5 fruit fly cellular contexts compared by ENCODE assay signal in the genomic region with DNA sequence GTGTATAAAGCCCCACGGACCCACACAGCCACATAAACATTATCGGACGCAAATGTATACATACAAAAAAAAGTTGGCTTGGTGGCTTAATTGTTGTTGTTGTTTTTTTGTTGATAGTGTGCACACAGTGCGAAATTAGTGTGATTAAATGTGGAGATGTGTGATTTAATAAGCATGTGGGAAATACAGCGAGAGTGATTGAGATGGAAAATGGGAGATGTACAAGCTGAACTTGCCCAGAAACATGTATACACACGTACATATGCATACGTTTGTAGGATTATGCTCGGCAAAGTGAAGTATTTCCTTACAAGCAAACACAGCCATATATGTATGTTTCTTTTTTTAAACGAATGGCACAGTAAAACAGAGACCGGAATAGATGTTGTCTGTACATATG.
TF ChIP-seq lines count a peak whose summit lies in the region.

No protein-coding gene starts in this region.

- TF ChIP-seq CTCF in whole organism, embryonic (GFP tag; optimal IDR thresholded peaks at IDR 0.05; lab: Kevin White, UChicago) = no peak

TF ChIP-seq in whole organism, adult, 20 proteins besides CTCF, POLR2A, EP300 and RAD21:
- TF ChIP-seq Clk (GFP tag; optimal IDR thresholded peaks at IDR 0.05; lab: Kevin White, UChicago) (no peak), CG11617 (GFP tag; optimal IDR thresholded peaks at IDR 0.05; lab: Kevin White, UChicago) (no peak), Mnt (GFP tag; optimal IDR thresholded peaks at IDR 0.05; lab: Kevin White, UChicago) (no peak), CG7045 (GFP tag; optimal IDR thresholded peaks at IDR 0.05; lab: Kevin White, UChicago) (no peak), cic (GFP tag; optimal IDR thresholded peaks at IDR 0.05; lab: Kevin White, UChicago) (no peak), ovo (GFP tag; optimal IDR thresholded peaks at IDR 0.05; lab: Kevin White, UChicago) (no peak), CG12768 (GFP tag; optimal IDR thresholded peaks at IDR 0.05; lab: Kevin White, UChicago) (no peak), bab1 (GFP tag; optimal IDR thresholded peaks at IDR 0.05; lab: Kevin White, UChicago) (peak; percentile 13), CG14711 (tag; optimal IDR thresholded peaks at IDR 0.05; lab: Kevin White, UChicago) (peak; percentile 34), Hr96 (GFP tag; optimal IDR thresholded peaks at IDR 0.05; lab: Kevin White, UChicago) (no peak), CG1620 (GFP tag; optimal IDR thresholded peaks at IDR 0.05; lab: Kevin White, UChicago) (no peak), kay (GFP tag; lab: Kevin White, UChicago; ENCODE audit: borderline replicate concordance) (no peak), tj (GFP tag; optimal IDR thresholded peaks at IDR 0.05; lab: Kevin White, UChicago) (peak; percentile 6), CG7101 (tag; optimal IDR thresholded peaks at IDR 0.05; lab: Kevin White, UChicago) (peak; percentile 6)
TF ChIP-seq in whole organism, adult: peak in this region for 4.

TF ChIP-seq in whole organism, embryonic, 481 proteins besides CTCF, POLR2A, EP300 and RAD21 (continues in another document):
- no peak for TF ChIP-seq CG4730 (GFP tag; IDR thresholded peaks at IDR 0.05; lab: Robert Waterston, UW)
- TF ChIP-seq unpg (GFP tag; optimal IDR thresholded peaks at IDR 0.05; lab: Kevin White, UChicago) = no peak
- TF ChIP-seq CG6175 (GFP tag; IDR thresholded peaks at IDR 0.05; lab: Robert Waterston, UW) = no peak
- TF ChIP-seq CG7271 (tag; optimal IDR thresholded peaks at IDR 0.05; lab: Kevin White, UChicago) = no peak
- no peak for TF ChIP-seq tgo (GFP tag; IDR thresholded peaks at IDR 0.05; lab: Robert Waterston, UW)
- no peak for TF ChIP-seq Dad (GFP tag; optimal IDR thresholded peaks at IDR 0.05; lab: Kevin White, UChicago)
- TF ChIP-seq pho (GFP tag; optimal IDR thresholded peaks at IDR 0.05; lab: Kevin White, UChicago) = no peak
- peak; percentile 78; the same call in 1 of the 3 replicates for TF ChIP-seq CG2199 (GFP tag; IDR thresholded peaks at IDR 0.05; lab: Robert Waterston, UW)
- TF ChIP-seq Ada2b (GFP tag; IDR thresholded peaks at IDR 0.05; lab: Robert Waterston, UW) = no peak
- TF ChIP-seq z (GFP tag; IDR thresholded peaks at IDR 0.05; lab: Robert Waterston, UW) = no peak
- TF ChIP-seq CG3065 (GFP tag; optimal IDR thresholded peaks at IDR 0.05; lab: Kevin White, UChicago) = no peak
- TF ChIP-seq zen (tag; optimal IDR thresholded peaks at IDR 0.05; lab: Kevin White, UChicago) = no peak
- TF ChIP-seq CG30020 (tag; optimal IDR thresholded peaks at IDR 0.05; lab: Kevin White, UChicago) = peak; percentile 41
- TF ChIP-seq bowl (GFP tag; IDR thresholded peaks at IDR 0.05; lab: Robert Waterston, UW) = no peak
- TF ChIP-seq CG14860 (GFP tag; IDR thresholded peaks at IDR 0.05; lab: Robert Waterston, UW; ENCODE audit: partially characterized antibody) = no peak
- no peak for TF ChIP-seq Dek (tag; optimal IDR thresholded peaks at IDR 0.05; lab: Kevin White, UChicago)
- peak; percentile 67 for TF ChIP-seq Med (GFP tag; lab: Kevin White, UChicago)
- no peak for TF ChIP-seq CG10267 (tag; optimal IDR thresholded peaks at IDR 0.05; lab: Kevin White, UChicago)
- TF ChIP-seq GATAe (GFP tag; conservative IDR thresholded peaks at IDR 0.05; lab: Robert Waterston, UW) = no peak
- TF ChIP-seq ash1 (GFP tag; optimal IDR thresholded peaks at IDR 0.05; lab: Kevin White, UChicago) = no peak

TF ChIP-seq in whole organism, prepupa, 60 proteins besides CTCF, POLR2A, EP300 and RAD21 (continues in another document):
- TF ChIP-seq vri (GFP tag; optimal IDR thresholded peaks at IDR 0.05; lab: Kevin White, UChicago) = peak; percentile 5
- no peak for TF ChIP-seq fd85E (GFP tag; optimal IDR thresholded peaks at IDR 0.05; lab: Kevin White, UChicago)
- no peak for TF ChIP-seq CG1621 (tag; optimal IDR thresholded peaks at IDR 0.05; lab: Kevin White, UChicago)
- TF ChIP-seq lz (GFP tag; optimal IDR thresholded peaks at IDR 0.05; lab: Kevin White, UChicago) = no peak
- TF ChIP-seq CG34406 (GFP tag; optimal IDR thresholded peaks at IDR 0.05; lab: Kevin White, UChicago) = no peak
- peak; percentile 79 for TF ChIP-seq Eip78C (GFP tag; lab: Kevin White, UChicago)
- TF ChIP-seq fkh (GFP tag; optimal IDR thresholded peaks at IDR 0.05; lab: Kevin White, UChicago) = no peak
- TF ChIP-seq achi (GFP tag; optimal IDR thresholded peaks at IDR 0.05; lab: Kevin White, UChicago) = no peak
- TF ChIP-seq spab (GFP tag; optimal IDR thresholded peaks at IDR 0.05; lab: Kevin White, UChicago) = no peak
- TF ChIP-seq salr (GFP tag; optimal IDR thresholded peaks at IDR 0.05; lab: Kevin White, UChicago) = no peak
- no peak for TF ChIP-seq Smox (GFP tag; optimal IDR thresholded peaks at IDR 0.05; lab: Kevin White, UChicago)
- TF ChIP-seq CG11294 (GFP tag; IDR thresholded peaks at IDR 0.05; lab: Robert Waterston, UW) = no peak
- no peak for TF ChIP-seq CG32006 (GFP tag; optimal IDR thresholded peaks at IDR 0.05; lab: Kevin White, UChicago)
- no peak for TF ChIP-seq Met (GFP tag; optimal IDR thresholded peaks at IDR 0.05; lab: Kevin White, UChicago)
- peak; percentile 63 for TF ChIP-seq Lpt (GFP tag; optimal IDR thresholded peaks at IDR 0.05; lab: Kevin White, UChicago)
- peak; percentile 66 for TF ChIP-seq CG15336 (GFP tag; IDR thresholded peaks at IDR 0.05; lab: Robert Waterston, UW)
- TF ChIP-seq esn (GFP tag; optimal IDR thresholded peaks at IDR 0.05; lab: Kevin White, UChicago) = peak; percentile 16
- no peak for TF ChIP-seq CG10631 (GFP tag; optimal IDR thresholded peaks at IDR 0.05; lab: Kevin White, UChicago)
- TF ChIP-seq CG8632 (GFP tag; optimal IDR thresholded peaks at IDR 0.05; lab: Kevin White, UChicago) = no peak
- 0 out of 2 replicates have a peak, but pooled peaks have one; percentile 19 for TF ChIP-seq Gug (GFP tag; IDR thresholded peaks at IDR 0.05; lab: Robert Waterston, UW)

TF ChIP-seq in whole organism, pupa, 21 proteins besides CTCF, POLR2A, EP300 and RAD21:
- TF ChIP-seq CG34367 (tag; optimal IDR thresholded peaks at IDR 0.05; lab: Kevin White, UChicago) = peak; percentile 39
- no peak for TF ChIP-seq EcR (GFP tag; optimal IDR thresholded peaks at IDR 0.05; lab: Kevin White, UChicago)
- TF ChIP-seq CG17806 (tag; optimal IDR thresholded peaks at IDR 0.05; lab: Kevin White, UChicago) = peak; percentile 25
- peak; percentile 39 for TF ChIP-seq Pif1B (GFP tag; optimal IDR thresholded peaks at IDR 0.05; lab: Kevin White, UChicago)
- TF ChIP-seq Ets98B (GFP tag; IDR thresholded peaks at IDR 0.05; lab: Robert Waterston, UW) = peak; percentile 75
- peak; percentile 3 for TF ChIP-seq CG9948 (tag; optimal IDR thresholded peaks at IDR 0.05; lab: Kevin White, UChicago)
- TF ChIP-seq Snoo (tag; optimal IDR thresholded peaks at IDR 0.05; lab: Kevin White, UChicago) = no peak
- TF ChIP-seq CG32121 (GFP tag; IDR thresholded peaks at IDR 0.05; lab: Robert Waterston, UW) = peak; percentile 37; the same call in 1 of the 2 replicates
- no peak for TF ChIP-seq Pif1A (GFP tag; optimal IDR thresholded peaks at IDR 0.05; lab: Kevin White, UChicago)
- no peak for TF ChIP-seq CG10348 (GFP tag; IDR thresholded peaks at IDR 0.05; lab: Robert Waterston, UW)
- TF ChIP-seq CG4496 (GFP tag; IDR thresholded peaks at IDR 0.05; lab: Robert Waterston, UW) = peak; percentile 71; the same call in 2 of the 3 replicates
- no peak for TF ChIP-seq fd96Ca (GFP tag; IDR thresholded peaks at IDR 0.05; lab: Robert Waterston, UW)
- no peak for TF ChIP-seq gl (tag; optimal IDR thresholded peaks at IDR 0.05; lab: Kevin White, UChicago)
- no peak for TF ChIP-seq CG14655 (GFP tag; optimal IDR thresholded peaks at IDR 0.05; lab: Kevin White, UChicago)
- no peak for TF ChIP-seq rn (GFP tag; IDR thresholded peaks at IDR 0.05; lab: Robert Waterston, UW)
- peak; percentile 67 for TF ChIP-seq CG12605 (GFP tag; IDR thresholded peaks at IDR 0.05; lab: Robert Waterston, UW)
- TF ChIP-seq D1 (tag; optimal IDR thresholded peaks at IDR 0.05; lab: Kevin White, UChicago) = no peak
- TF ChIP-seq CG8301 (tag; optimal IDR thresholded peaks at IDR 0.05; lab: Kevin White, UChicago) = no peak
- TF ChIP-seq CG13204 (GFP tag; optimal IDR thresholded peaks at IDR 0.05; lab: Kevin White, UChicago) = no peak
- TF ChIP-seq CG15710 (tag; optimal IDR thresholded peaks at IDR 0.05; lab: Kevin White, UChicago) = peak; percentile 24
- no peak for TF ChIP-seq CG8159 (tag; optimal IDR thresholded peaks at IDR 0.05; lab: Kevin White, UChicago)

TF ChIP-seq in whole organism, wandering third instar larva, 38 proteins besides CTCF, POLR2A, EP300 and RAD21:
- TF ChIP-seq OdsH (GFP tag; optimal IDR thresholded peaks at IDR 0.05; lab: Kevin White, UChicago) (peak; percentile 10), Hr83 (GFP tag; optimal IDR thresholded peaks at IDR 0.05; lab: Kevin White, UChicago; ENCODE audit: poor library complexity, severe bottlenecking) (no peak), pan (optimal IDR thresholded peaks at IDR 0.05; lab: Kevin White, UChicago) (no peak), psq (GFP tag; optimal IDR thresholded peaks at IDR 0.05; lab: Kevin White, UChicago) (peak; percentile 19)
